Worm (Caenorhabditis elegans) whole organism, L4 larva: ENCODE measurements around the gene F30B5.11.
"Not testable (repeated sequence)": the region's sequence is repeated elsewhere in the genome, so short reads cannot be mapped to it uniquely, and the experiment has no call there.

Source experiments
- D1046.2 ChIP-seq: fragments of 200-800 bp; sonication (Bioruptor generic); IDR thresholded peaks from 2 replicates; pipeline ENCODE4 v1.3.6; 2022; ENCODE audit warnings: missing genetic modification characterization, missing compliant biosample characterization
- T26A8.4 ChIP-seq: fragments of 200-800 bp; sonication (Bioruptor generic); IDR thresholded peaks from 2 replicates; pipeline ENCODE4 v1.3.6; 2022; ENCODE audit warnings: missing genetic modification characterization, missing compliant biosample characterization
- Y48G9A.11 ChIP-seq: fragments of 200-800 bp; sonication (Bioruptor generic); IDR thresholded peaks from 2 replicates; pipeline ENCODE4 v1.3.6; 2022; ENCODE audit warnings: missing genetic modification reagents, missing genetic modification characterization, missing compliant biosample characterization
- ZK337.2 ChIP-seq: fragments of 200-800 bp; sonication (Bioruptor generic); IDR thresholded peaks from 2 replicates; pipeline ENCODE4 v1.3.6; 2022; ENCODE audit warnings: missing genetic modification reagents, missing genetic modification characterization, missing compliant biosample characterization
- arid-1 ChIP-seq: fragments of 200-800 bp; sonication (Bioruptor generic); conservative IDR thresholded peaks from 2 replicates; pipeline ENCODE4 v1.3.6; 2022; ENCODE audit warnings: missing genetic modification reagents, missing genetic modification characterization, missing compliant biosample characterization
- ceh-20 ChIP-seq: fragments of 200-800 bp; sonication (Bioruptor generic); IDR thresholded peaks from 2 replicates; pipeline ENCODE4 v1.3.6; 2022; ENCODE audit warnings: missing genetic modification reagents, missing genetic modification characterization, missing compliant biosample characterization
- ctbp-1 ChIP-seq: fragments of 200-800 bp; sonication (Bioruptor generic); IDR thresholded peaks from 2 replicates; pipeline ENCODE4 v1.3.6; 2022; ENCODE audit warnings: missing genetic modification reagents, missing genetic modification characterization, missing compliant biosample characterization
- daf-8 ChIP-seq: fragments of 200-800 bp; sonication (Bioruptor generic); IDR thresholded peaks from 2 replicates; pipeline ENCODE4 v1.3.6; 2022; ENCODE audit warnings: missing genetic modification characterization, missing compliant biosample characterization
- dmd-6 ChIP-seq: fragments of 200-800 bp; sonication (Bioruptor generic); IDR thresholded peaks from 2 replicates; pipeline ENCODE4 v1.3.6; 2022; ENCODE audit warnings: missing genetic modification reagents, missing genetic modification characterization, missing compliant biosample characterization
- dmd-8 ChIP-seq: fragments of 200-800 bp; sonication (Bioruptor generic); IDR thresholded peaks from 2 replicates; pipeline ENCODE4 v1.3.6; 2022; ENCODE audit warnings: missing genetic modification characterization, missing compliant biosample characterization
- dmd-9 ChIP-seq: fragments of 200-800 bp; sonication (Bioruptor generic); IDR thresholded peaks from 2 replicates; pipeline ENCODE4 v1.3.6; 2022; ENCODE audit warnings: missing genetic modification reagents, missing genetic modification characterization, missing compliant biosample characterization
- dpl-1 ChIP-seq: fragments of 150-350 bp; optimal IDR thresholded peaks from 2 replicates; lab custom pipeline; 2014; ENCODE audit warnings: missing biosample characterization, missing genetic modification reagents, missing genetic modification characterization
- egl-43 ChIP-seq: fragments of 200-800 bp; sonication (Bioruptor generic); IDR thresholded peaks from 2 replicates; pipeline ENCODE4 v1.3.6; 2022; ENCODE audit warnings: missing genetic modification reagents, missing genetic modification characterization, missing compliant biosample characterization
- hlh-11 ChIP-seq: fragments of 200-800 bp; sonication (Bioruptor generic); optimal IDR thresholded peaks from 2 replicates; lab custom pipeline; 2018; ENCODE audit warnings: mild to moderate bottlenecking, missing genetic modification characterization, missing compliant biosample characterization
- hmg-1.1 ChIP-seq: fragments of 200-800 bp; sonication (Bioruptor generic); IDR thresholded peaks from 2 replicates; pipeline ENCODE4 v1.3.6; 2022; ENCODE audit warnings: missing genetic modification reagents, missing genetic modification characterization, missing compliant biosample characterization
- lin-1 ChIP-seq: fragments of 200-800 bp; sonication (Bioruptor generic); IDR thresholded peaks from 2 replicates; pipeline ENCODE4 v1.3.6; 2022; ENCODE audit warnings: missing genetic modification reagents, missing genetic modification characterization, missing compliant biosample characterization
- lin-29 ChIP-seq: fragments of 200-800 bp; sonication (Bioruptor generic); IDR thresholded peaks from 2 replicates; pipeline ENCODE4 v1.3.6; 2022; ENCODE audit warnings: missing genetic modification reagents, missing genetic modification characterization, missing compliant biosample characterization
- lin-38 ChIP-seq: fragments of 200-800 bp; sonication (Bioruptor generic); IDR thresholded peaks from 2 replicates; pipeline ENCODE4 v1.3.6; 2022; ENCODE audit warnings: missing genetic modification reagents, missing genetic modification characterization, missing compliant biosample characterization
- lsy-2 ChIP-seq, 2 experiments: fragments of 150-350 bp in 1 of 2; sonication (generic microtip) in 1 of 2; optimal IDR thresholded peaks; 2 replicates each; lab custom pipeline; 2014 to 2017; ENCODE audit warnings: missing biosample characterization in 2 of 2, missing genetic modification characterization in 2 of 2
- madf-5 ChIP-seq, 2 experiments: fragments of 200-800 bp; sonication (Bioruptor generic); IDR thresholded peaks; 2 replicates each; pipeline ENCODE4 v1.3.6; 2022; ENCODE audit warnings: missing compliant biosample characterization in 2 of 2, missing genetic modification characterization in 2 of 2
- madf-9 ChIP-seq: fragments of 200-800 bp; sonication (Bioruptor generic); conservative IDR thresholded peaks from 2 replicates; pipeline ENCODE4 v1.3.6; 2022; ENCODE audit warnings: missing genetic modification reagents, missing genetic modification characterization, missing compliant biosample characterization
- mdt-29 ChIP-seq: fragments of 200-800 bp; sonication (Bioruptor generic); IDR thresholded peaks from 2 replicates; pipeline ENCODE4 v1.3.6; 2022; ENCODE audit warnings: missing genetic modification reagents, missing genetic modification characterization, missing compliant biosample characterization
- mes-2 ChIP-seq: sonication (generic microtip); optimal IDR thresholded peaks from 2 replicates; lab custom pipeline; 2016; ENCODE audit warnings: missing genotype, mild to moderate bottlenecking, missing genetic modification characterization, missing compliant biosample characterization; ENCODE audit not compliant: poor library complexity, severe bottlenecking
- mxl-2 ChIP-seq: fragments of 200-800 bp; sonication (Bioruptor generic); conservative IDR thresholded peaks from 2 replicates; pipeline ENCODE4 v1.3.6; 2022; ENCODE audit warnings: missing genetic modification reagents, missing genetic modification characterization, missing compliant biosample characterization
- nhr-10 ChIP-seq: fragments of 150-350 bp; optimal IDR thresholded peaks from 2 replicates; lab custom pipeline; 2014; ENCODE audit warnings: missing biosample characterization, missing genetic modification characterization
- nhr-41 ChIP-seq: fragments of 200-800 bp; sonication (Bioruptor generic); IDR thresholded peaks from 2 replicates; pipeline ENCODE4 v1.3.6; 2022; ENCODE audit warnings: missing genetic modification reagents, missing genetic modification characterization, missing compliant biosample characterization
- nhr-42 ChIP-seq: fragments of 200-800 bp; sonication (Bioruptor generic); IDR thresholded peaks from 2 replicates; pipeline ENCODE4 v1.3.6; 2022; ENCODE audit warnings: missing genetic modification characterization, missing compliant biosample characterization
- pha-4 ChIP-seq, 2 experiments: fragments of 150-350 bp in 1 of 2; fragments of 200-800 bp in 1 of 2; sonication (Bioruptor generic) in 1 of 2; IDR thresholded peaks in 1 of 2; optimal IDR thresholded peaks in 1 of 2; 2 replicates each; pipeline versions ENCODE4 v1.3.6 to Lab custom; 2014 to 2022; ENCODE audit warnings: missing genetic modification characterization in 2 of 2, missing genetic modification reagents in 2 of 2, missing biosample characterization in 1 of 2, missing compliant biosample characterization in 1 of 2
- php-3 ChIP-seq: fragments of 200-800 bp; sonication (Bioruptor generic); IDR thresholded peaks from 2 replicates; pipeline ENCODE4 v1.3.6; 2022; ENCODE audit warnings: missing genetic modification reagents, missing genetic modification characterization, missing compliant biosample characterization
- rbr-2 ChIP-seq: sonication (generic microtip); optimal IDR thresholded peaks from 2 replicates; lab custom pipeline; 2016; ENCODE audit warnings: missing genotype, missing genetic modification characterization, missing compliant biosample characterization
- saeg-2 ChIP-seq: fragments of 200-800 bp; sonication (Bioruptor generic); IDR thresholded peaks from 2 replicates; pipeline ENCODE4 v1.3.6; 2022; ENCODE audit warnings: missing genetic modification reagents, missing genetic modification characterization, missing compliant biosample characterization
- set-16 ChIP-seq: fragments of 200-800 bp; sonication (Bioruptor generic); IDR thresholded peaks from 2 replicates; pipeline ENCODE4 v1.3.6; 2022; ENCODE audit warnings: missing genetic modification reagents, missing genetic modification characterization, missing compliant biosample characterization
- tra-1 ChIP-seq: fragments of 200-800 bp; sonication (Bioruptor generic); IDR thresholded peaks from 2 replicates; pipeline ENCODE4 v1.3.6; 2022; ENCODE audit warnings: missing genetic modification reagents, missing genetic modification characterization, missing compliant biosample characterization
- vab-7 ChIP-seq: fragments of 200-800 bp; sonication (Bioruptor generic); IDR thresholded peaks from 2 replicates; pipeline ENCODE4 v1.3.6; 2022; ENCODE audit warnings: missing genetic modification reagents, missing genetic modification characterization, missing compliant biosample characterization
- zfp-3 ChIP-seq: fragments of 200-800 bp; sonication (Bioruptor generic); conservative IDR thresholded peaks from 2 replicates; pipeline ENCODE4 v1.3.6; 2022; ENCODE audit warnings: missing genetic modification reagents, missing genetic modification characterization, missing compliant biosample characterization

F30B5.11 gene

ce11 chrIV:4186099-4186498 lies 33.8 kb downstream of the F30B5.11 start, which contains the start of gene K08D10.11:
K08D10.11 (minus strand) TSS chrIV:4186199.
- not testable (repeated sequence) for TF ChIP-seq nhr-10; daf-8 (GFP tag; lab: Robert Waterston, UW); vab-7

- TF ChIP-seq rbr-2 (tag; lab: Kevin White, UChicago): peak; percentile 32
- peak; percentile 84 for TF ChIP-seq arid-1
- peak; percentile 82; the same call in 1 of the 2 replicates for TF ChIP-seq daf-8 (GFP tag; lab: Robert Waterston, UW)
- TF ChIP-seq mdt-29 (GFP tag; lab: Robert Waterston, UW): peak; percentile 83
- peak; percentile 83 for TF ChIP-seq madf-9 (GFP tag; lab: Robert Waterston, UW)
- 0 out of 2 replicates have a peak, but pooled peaks have one; percentile 14 for TF ChIP-seq mxl-2 (GFP tag; lab: Robert Waterston, UW)
- 0 out of 2 replicates have a peak, but pooled peaks have one; percentile 30 for TF ChIP-seq nhr-41 (GFP tag; lab: Robert Waterston, UW)
- TF ChIP-seq php-3 (GFP tag; lab: Robert Waterston, UW): peak; percentile 92
- peak; percentile 98 for TF ChIP-seq hmg-1.1 (GFP tag; lab: Robert Waterston, UW)
- TF ChIP-seq tra-1 (GFP tag; lab: Robert Waterston, UW): peak; percentile 95
- TF ChIP-seq pha-4 (GFP tag; IDR thresholded peaks at IDR 0.05; lab: Robert Waterston, UW): peak; percentile 85
- not testable (repeated sequence) for TF ChIP-seq pha-4 (tag; optimal IDR thresholded peaks at IDR 0.05; lab: Kevin White, UChicago)
- peak; percentile 98 for TF ChIP-seq lin-29 (GFP tag; lab: Robert Waterston, UW)
- TF ChIP-seq vab-7: peak; percentile 81
- TF ChIP-seq saeg-2 (GFP tag; lab: Robert Waterston, UW): peak; percentile 88
- TF ChIP-seq T26A8.4 (GFP tag; lab: Robert Waterston, UW): peak; percentile 96
- peak; percentile 70 for TF ChIP-seq Y48G9A.11 (GFP tag; lab: Robert Waterston, UW)
- 0 out of 2 replicates have a peak, but pooled peaks have one; percentile 43 for TF ChIP-seq lin-1 (GFP tag; lab: Robert Waterston, UW)
- TF ChIP-seq dmd-8 (GFP tag; lab: Robert Waterston, UW): 0 out of 2 replicates have a peak, but pooled peaks have one; percentile 12
- TF ChIP-seq dmd-9 (GFP tag; lab: Robert Waterston, UW): peak; percentile 95
- peak; percentile 3 for TF ChIP-seq hlh-11 (tag; lab: Kevin White, UChicago)
- TF ChIP-seq lsy-2 (tag; optimal IDR thresholded peaks at IDR 0.05; lab: Kevin White, UChicago): peak; percentile 28 to 77
- TF ChIP-seq ctbp-1: peak; percentile 92
- TF ChIP-seq egl-43 (GFP tag; lab: Robert Waterston, UW): peak; percentile 95
- peak; percentile 93 for TF ChIP-seq zfp-3 (GFP tag; lab: Robert Waterston, UW)
- TF ChIP-seq lin-38: peak; percentile 100
- TF ChIP-seq ceh-20 (GFP tag; lab: Robert Waterston, UW): peak; percentile 98
- TF ChIP-seq mes-2 (tag; lab: Kevin White, UChicago): peak; percentile 53
- peak; percentile 95 for TF ChIP-seq dmd-6 (GFP tag; lab: Robert Waterston, UW)
- TF ChIP-seq set-16 (GFP tag; lab: Robert Waterston, UW): peak; percentile 51; the same call in 1 of the 2 replicates
- peak; percentile 82 for TF ChIP-seq ZK337.2 (GFP tag; lab: Robert Waterston, UW)
- TF ChIP-seq dpl-1 (GFP tag; lab: Kevin White, UChicago): peak; percentile 33
- peak; percentile 96 for TF ChIP-seq D1046.2 (GFP tag; lab: Robert Waterston, UW)
- TF ChIP-seq nhr-42 (GFP tag; lab: Robert Waterston, UW): peak; percentile 97
- peak in 1 of 2 experiments; percentile 88; a peak in 2 of 4 replicates for TF ChIP-seq madf-5 (GFP tag; IDR thresholded peaks at IDR 0.05; lab: Robert Waterston, UW)
Observed at ce11 chrIV:4184767-4185166, 35.1 kb downstream of the F30B5.11 start.

DNA sequence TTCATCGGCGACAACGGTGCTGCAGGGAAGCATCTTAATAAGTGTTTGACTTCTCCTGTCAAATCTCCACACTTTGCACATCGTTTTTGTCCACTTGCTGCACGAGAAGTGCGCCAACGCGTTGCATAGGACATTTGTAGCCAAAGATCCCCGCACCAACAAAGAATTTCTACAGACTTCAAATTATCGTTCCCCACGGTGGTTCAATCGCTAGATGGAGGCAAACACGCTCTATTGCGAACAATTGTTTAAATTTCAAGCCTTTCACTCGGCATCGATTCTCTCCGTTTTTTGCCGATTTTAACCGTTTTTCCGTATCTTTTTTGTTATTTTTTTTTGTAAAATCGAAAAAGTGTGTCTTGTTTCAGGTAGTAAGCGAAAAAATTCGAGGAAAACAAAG lies 39.9 kb downstream of the F30B5.11 start:
- TF ChIP-seq lin-38: peak; percentile 87
- 0 out of 2 replicates have a peak, but pooled peaks have one; percentile 25 for TF ChIP-seq hmg-1.1 (GFP tag; lab: Robert Waterston, UW)
